Worm (Caenorhabditis elegans): Measurements from ENCODE around the gene nspc-17.

ce11 chrX:14534596-14534995, 9.6 kb upstream of the nspc-17 start:
- TF ChIP-seq dao-5 (tag; optimal IDR thresholded peaks at IDR 0.05) (no peak), him-1 (tag; optimal IDR thresholded peaks at IDR 0.05) (no peak), W03F9.2 (tag; optimal IDR thresholded peaks at IDR 0.05) (no peak)

Measured in whole organism, L4/young adult.